Fruit fly (Drosophila melanogaster) whole organism, adult: ENCODE data around the gene CG2772.
A peak's percentile ranks its signal among the peaks of the same experiment; 100 is the strongest.

Experiments used
- CG7101 ChIP-seq: fragments of 200-800 bp; sonication (Bioruptor generic); optimal IDR thresholded peaks from 2 replicates; lab custom pipeline; 2018; ENCODE audit warnings: missing biosample characterization, mild to moderate bottlenecking, missing genetic modification characterization, moderate library complexity
- Clk ChIP-seq: fragments of 200-800 bp; sonication (Bioruptor generic); optimal IDR thresholded peaks from 2 replicates; lab custom pipeline; 2017; ENCODE audit warnings: missing biosample characterization, missing genetic modification characterization
- Crg-1 ChIP-seq: fragments of 200-800 bp; sonication (Bioruptor generic); optimal IDR thresholded peaks from 2 replicates; lab custom pipeline; 2016; ENCODE audit warnings: missing biosample characterization, missing genetic modification characterization
- kay ChIP-seq: fragments of 200-800 bp; sonication (Bioruptor generic); peaks from one replicate; lab custom pipeline; 2016; ENCODE audit warnings: missing biosample characterization, missing genetic modification characterization, borderline replicate concordance
- tj ChIP-seq: fragments of 200-800 bp; sonication (Bioruptor generic); optimal IDR thresholded peaks from 3 replicates; lab custom pipeline; 2017; ENCODE audit warnings: missing biosample characterization, mild to moderate bottlenecking, missing genetic modification characterization, moderate library complexity
- toe ChIP-seq: fragments of 200-800 bp; sonication (Bioruptor generic); optimal IDR thresholded peaks from 2 replicates; lab custom pipeline; 2016; ENCODE audit warnings: missing biosample characterization, missing genetic modification characterization

dm6 chr2L:3465918-3466727, 20.3 kb downstream of the CG2772 start, which contains the start of the genes msl-2 and ND-PDSW:
- peak; percentile 27 for TF ChIP-seq tj (GFP tag; lab: Kevin White, UChicago)
- no peak for TF ChIP-seq CG7101 (tag; lab: Kevin White, UChicago)
- no peak for TF ChIP-seq Clk
- no peak for TF ChIP-seq Crg-1
- TF ChIP-seq kay (GFP tag; lab: Kevin White, UChicago) = no peak
- TF ChIP-seq toe (GFP tag; lab: Kevin White, UChicago) = no peak
